Fruit fly (Drosophila melanogaster) whole organism, embryonic: ENCODE results near the gene Vdup1.
A peak's percentile ranks its signal among the peaks of the same experiment; 100 is the strongest.

Experiments
- Abd-B ChIP-seq: fragments of 200-800 bp; sonication (Bioruptor generic); optimal IDR thresholded peaks from 2 replicates; lab custom pipeline; 2018; ENCODE audit warnings: missing biosample characterization, mild to moderate bottlenecking, missing genetic modification characterization, moderate library complexity
- Atf3 ChIP-seq: fragments of 200-800 bp; sonication (Bioruptor generic); optimal IDR thresholded peaks from 3 replicates; lab custom pipeline; 2016; ENCODE audit warnings: missing biosample characterization, missing genetic modification characterization
- Awh ChIP-seq: fragments of 200-800 bp; sonication (Bioruptor generic); IDR thresholded peaks from 2 replicates; pipeline ENCODE4, ENCODE4 v1.3.6; 2022; ENCODE audit warnings: missing biosample characterization, missing genetic modification characterization
- CG10654 ChIP-seq: fragments of 200-800 bp; sonication (Bioruptor generic); optimal IDR thresholded peaks from 2 replicates; lab custom pipeline; 2016; ENCODE audit warnings: missing biosample characterization, missing genetic modification characterization
- CG10959 ChIP-seq: fragments of 200-800 bp; sonication (Bioruptor generic); IDR thresholded peaks from 2 replicates; pipeline ENCODE4 v1.3.6; 2022; ENCODE audit warnings: missing biosample characterization, missing genetic modification characterization
- CG11695 ChIP-seq: fragments of 200-800 bp; sonication (Bioruptor generic); IDR thresholded peaks from 3 replicates; pipeline ENCODE4 v1.3.6; 2022; ENCODE audit warnings: missing biosample characterization, missing genetic modification characterization
- CG1233 ChIP-seq: fragments of 200-800 bp; sonication (Bioruptor generic); optimal IDR thresholded peaks from 4 replicates; lab custom pipeline; 2018; ENCODE audit warnings: missing biosample characterization, mild to moderate bottlenecking, missing genetic modification characterization
- CG12769 ChIP-seq: fragments of 200-800 bp; sonication (Bioruptor generic); optimal IDR thresholded peaks from 2 replicates; lab custom pipeline; 2019; ENCODE audit warnings: missing biosample characterization, mild to moderate bottlenecking, missing genetic modification characterization, moderate library complexity
- CG13296 ChIP-seq: fragments of 200-800 bp; sonication (Bioruptor generic); optimal IDR thresholded peaks from 3 replicates; lab custom pipeline; 2018; ENCODE audit warnings: missing biosample characterization, mild to moderate bottlenecking, missing genetic modification characterization
- CG1529 ChIP-seq: fragments of 200-800 bp; sonication (Bioruptor generic); optimal IDR thresholded peaks from 3 replicates; lab custom pipeline; 2018; ENCODE audit warnings: missing biosample characterization, missing genetic modification characterization
- CG16863 ChIP-seq: fragments of 200-800 bp; sonication (Bioruptor generic); optimal IDR thresholded peaks from 3 replicates; lab custom pipeline; 2016; ENCODE audit warnings: missing biosample characterization, missing genetic modification characterization
- CG2129 ChIP-seq: fragments of 200-800 bp; sonication (Bioruptor generic); IDR thresholded peaks from 2 replicates; pipeline ENCODE4 v1.3.6; 2022; ENCODE audit warnings: missing biosample characterization, missing genetic modification characterization; ENCODE audit not compliant: partially characterized antibody
- CG31441 ChIP-seq: fragments of 200-800 bp; sonication (Bioruptor generic); IDR thresholded peaks from 2 replicates; pipeline ENCODE4 v1.3.6; 2022; ENCODE audit warnings: missing biosample characterization, missing genetic modification characterization
- CG3407 ChIP-seq: fragments of 200-800 bp; sonication (Bioruptor generic); optimal IDR thresholded peaks from 2 replicates; lab custom pipeline; 2018; ENCODE audit warnings: missing biosample characterization, mild to moderate bottlenecking, missing genetic modification characterization
- CG34422 ChIP-seq: fragments of 200-800 bp; sonication (Bioruptor generic); IDR thresholded peaks from 3 replicates; pipeline ENCODE4 v1.3.6; 2022; ENCODE audit warnings: missing biosample characterization, missing genetic modification characterization
- CG5180 ChIP-seq: fragments of 200-800 bp; sonication (Bioruptor generic); optimal IDR thresholded peaks from 3 replicates; lab custom pipeline; 2017; ENCODE audit warnings: missing biosample characterization, missing genetic modification characterization, mild to moderate bottlenecking, moderate library complexity, missing genetic modification reagents
- CG8388 ChIP-seq: fragments of 200-800 bp; sonication (Bioruptor generic); optimal IDR thresholded peaks from 2 replicates; lab custom pipeline; 2019; ENCODE audit warnings: missing biosample characterization, mild to moderate bottlenecking, missing genetic modification characterization, moderate library complexity
- CG9437 ChIP-seq: fragments of 200-800 bp; sonication (Bioruptor generic); optimal IDR thresholded peaks from 2 replicates; lab custom pipeline; 2018; ENCODE audit warnings: missing biosample characterization, mild to moderate bottlenecking, missing genetic modification characterization
- CoRest ChIP-seq: fragments of 200-800 bp; sonication (Bioruptor generic); optimal IDR thresholded peaks from 3 replicates; lab custom pipeline; 2018; ENCODE audit warnings: missing biosample characterization, mild to moderate bottlenecking, missing genetic modification characterization, moderate library complexity
- Drgx ChIP-seq: fragments of 200-800 bp; sonication (Bioruptor generic); IDR thresholded peaks from 2 replicates; pipeline ENCODE4 v1.3.6; 2022; ENCODE audit warnings: missing biosample characterization, missing genetic modification characterization
- HHEX ChIP-seq: fragments of 200-800 bp; sonication (Bioruptor generic); optimal IDR thresholded peaks from 3 replicates; lab custom pipeline; 2017; ENCODE audit warnings: missing biosample characterization, mild to moderate bottlenecking, missing genetic modification characterization, missing genetic modification reagents
- Hr3 ChIP-seq: fragments of 200-800 bp; sonication (Bioruptor generic); optimal IDR thresholded peaks from 3 replicates; lab custom pipeline; 2016; ENCODE audit warnings: missing biosample characterization, missing genetic modification characterization
- Kr ChIP-seq: fragments of 200-800 bp; sonication (Bioruptor generic); optimal IDR thresholded peaks from 2 replicates; lab custom pipeline; 2017; ENCODE audit warnings: missing biosample characterization, mild to moderate bottlenecking, missing genetic modification characterization
- Med ChIP-seq: fragments of 200-800 bp; sonication (Bioruptor generic); peaks from one replicate; lab custom pipeline; 2016; ENCODE audit warnings: missing biosample characterization, missing genetic modification characterization, mild to moderate bottlenecking, inconsistent platforms, moderate library complexity
- Myb ChIP-seq: fragments of 200-800 bp; sonication (Bioruptor generic); optimal IDR thresholded peaks from 2 replicates; lab custom pipeline; 2016; ENCODE audit warnings: missing biosample characterization, missing genetic modification characterization
- Nf-YC ChIP-seq: fragments of 200-800 bp; optimal IDR thresholded peaks from 3 replicates; lab custom pipeline; 2019; ENCODE audit warnings: missing biosample characterization, mild to moderate bottlenecking, missing genetic modification characterization, moderate library complexity
- Pdp1 ChIP-seq, 2 experiments: fragments of 200-800 bp; sonication (Bioruptor generic); optimal IDR thresholded peaks; 3 replicates each; lab custom pipeline; 2016; ENCODE audit warnings: missing biosample characterization in 2 of 2, missing genetic modification characterization in 2 of 2, mild to moderate bottlenecking in 1 of 2, moderate library complexity in 1 of 2
- Ptx1 ChIP-seq: fragments of 200-800 bp; sonication (Bioruptor generic); IDR thresholded peaks from 2 replicates; pipeline ENCODE4 v1.3.6; 2022; ENCODE audit warnings: missing biosample characterization, missing genetic modification characterization
- Six4 ChIP-seq: fragments of 200-800 bp; sonication (Bioruptor generic); optimal IDR thresholded peaks from 2 replicates; lab custom pipeline; 2016; ENCODE audit warnings: missing biosample characterization, missing genetic modification characterization
- Tbp ChIP-seq: fragments of >200 bp; optimal IDR thresholded peaks from 2 replicates; lab custom pipeline; 2018; ENCODE audit warnings: missing biosample characterization, missing genetic modification characterization
- Vsx1 ChIP-seq: fragments of 200-800 bp; sonication (Bioruptor generic); optimal IDR thresholded peaks from 2 replicates; lab custom pipeline; 2017; ENCODE audit warnings: missing biosample characterization, mild to moderate bottlenecking, missing genetic modification characterization, missing genetic modification reagents
- ab ChIP-seq: fragments of 200-800 bp; sonication (Bioruptor generic); optimal IDR thresholded peaks from 2 replicates; lab custom pipeline; 2016; ENCODE audit warnings: missing biosample characterization, missing genetic modification characterization
- cas ChIP-seq: fragments of 200-800 bp; sonication (Bioruptor generic); IDR thresholded peaks from 2 replicates; pipeline ENCODE4 v1.3.6; 2022; ENCODE audit warnings: missing biosample characterization, missing genetic modification characterization
- caup ChIP-seq: fragments of 200-800 bp; sonication (Bioruptor generic); optimal IDR thresholded peaks from 3 replicates; lab custom pipeline; 2017; ENCODE audit warnings: missing biosample characterization, mild to moderate bottlenecking, missing genetic modification characterization, moderate library complexity; ENCODE audit not compliant: severe bottlenecking
- dmrt99B ChIP-seq: fragments of 200-800 bp; sonication (Bioruptor generic); optimal IDR thresholded peaks from 2 replicates; lab custom pipeline; 2018; ENCODE audit warnings: missing biosample characterization, mild to moderate bottlenecking, missing genetic modification characterization, moderate library complexity
- en ChIP-seq: fragments of 200-800 bp; sonication (Bioruptor generic); optimal IDR thresholded peaks from 2 replicates; lab custom pipeline; 2016; ENCODE audit warnings: missing biosample characterization, missing genetic modification characterization
- fd64A ChIP-seq: fragments of 200-800 bp; sonication (Bioruptor generic); optimal IDR thresholded peaks from 3 replicates; lab custom pipeline; 2018; ENCODE audit warnings: missing biosample characterization, mild to moderate bottlenecking, missing genetic modification characterization
- fd96Cb ChIP-seq: fragments of 200-800 bp; sonication (Bioruptor generic); optimal IDR thresholded peaks from 2 replicates; lab custom pipeline; 2018; ENCODE audit warnings: missing biosample characterization, mild to moderate bottlenecking, missing genetic modification characterization, moderate library complexity
- ftz-f1 ChIP-seq: fragments of 200-800 bp; sonication (Bioruptor generic); optimal IDR thresholded peaks from 2 replicates; lab custom pipeline; 2016; ENCODE audit warnings: missing biosample characterization, missing genetic modification characterization
- ham ChIP-seq: fragments of 200-800 bp; sonication (Bioruptor generic); IDR thresholded peaks from 2 replicates; pipeline ENCODE4 v1.3.6; 2022; ENCODE audit warnings: missing biosample characterization, missing genetic modification characterization
- hkb ChIP-seq, 2 experiments: fragments of 200-800 bp in 1 of 2; fragments of >200 bp in 1 of 2; sonication (Bioruptor generic) in 1 of 2; IDR thresholded peaks in 1 of 2; optimal IDR thresholded peaks in 1 of 2; 2 replicates each; pipeline versions ENCODE4 v1.3.6 to Lab custom; 2017 to 2022; ENCODE audit warnings: missing biosample characterization in 1 of 2, missing genetic modification characterization in 1 of 2
- inv ChIP-seq: fragments of 200-800 bp; sonication (Bioruptor generic); IDR thresholded peaks from 2 replicates; pipeline ENCODE4 v1.3.6; 2022; ENCODE audit warnings: missing biosample characterization, missing genetic modification characterization; ENCODE audit not compliant: partially characterized antibody
- kay ChIP-seq: fragments of 200-800 bp; sonication (Bioruptor generic); optimal IDR thresholded peaks from 2 replicates; lab custom pipeline; 2016; ENCODE audit warnings: missing biosample characterization, missing genetic modification characterization
- pita ChIP-seq: fragments of 200-800 bp; sonication (Bioruptor generic); optimal IDR thresholded peaks from 2 replicates; lab custom pipeline; 2017; ENCODE audit warnings: missing biosample characterization, mild to moderate bottlenecking, missing genetic modification characterization
- psq ChIP-seq: fragments of 200-800 bp; sonication (Bioruptor generic); optimal IDR thresholded peaks from 2 replicates; lab custom pipeline; 2017; ENCODE audit warnings: missing biosample characterization, missing genetic modification characterization
- schlank ChIP-seq: fragments of 200-800 bp; sonication (Bioruptor generic); optimal IDR thresholded peaks from 2 replicates; lab custom pipeline; 2018; ENCODE audit warnings: missing biosample characterization, mild to moderate bottlenecking, missing genetic modification characterization
- sd ChIP-seq: fragments of 200-800 bp; sonication (Bioruptor generic); optimal IDR thresholded peaks from 3 replicates; lab custom pipeline; 2018; ENCODE audit warnings: missing biosample characterization, mild to moderate bottlenecking, missing genetic modification characterization, moderate library complexity
- vfl ChIP-seq: fragments of 200-800 bp; sonication (Bioruptor generic); optimal IDR thresholded peaks from 2 replicates; lab custom pipeline; 2016; ENCODE audit warnings: missing biosample characterization, missing genetic modification characterization
- vnd ChIP-seq: fragments of 200-800 bp; sonication (Bioruptor generic); IDR thresholded peaks from 3 replicates; pipeline ENCODE4 v1.3.6; 2022; ENCODE audit warnings: missing biosample characterization, missing genetic modification characterization; ENCODE audit not compliant: partially characterized antibody
- zf30C ChIP-seq: fragments of 200-800 bp; sonication (Bioruptor generic); optimal IDR thresholded peaks from 3 replicates; lab custom pipeline; 2018; ENCODE audit warnings: missing biosample characterization, mild to moderate bottlenecking, missing genetic modification characterization

Gene Vdup1

DNA sequence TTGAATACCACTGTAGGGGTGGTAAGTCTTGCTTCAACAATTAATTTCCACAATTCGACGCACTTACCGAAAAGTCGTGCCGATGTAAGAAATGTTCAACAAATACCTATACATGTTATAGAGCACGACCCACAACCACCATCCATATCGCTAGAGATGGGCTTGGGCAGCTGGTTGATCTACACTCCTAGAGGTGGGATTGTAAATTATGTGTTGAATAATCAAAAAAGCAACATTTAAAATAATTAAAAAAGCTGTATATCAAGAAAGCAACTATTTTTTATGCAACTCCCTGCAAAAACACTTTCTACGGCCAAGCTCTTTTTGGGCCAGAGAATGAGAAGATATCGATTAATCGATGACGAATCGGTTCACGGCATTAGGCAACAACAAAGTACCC, 5.5 kb upstream of the Vdup1 start, which contains the start of the genes CG34140, Mkp and Mtch (continued):
- TF ChIP-seq CG2129 (GFP tag; lab: Robert Waterston, UW) (peak; percentile 97), CG1529 (GFP tag; lab: Kevin White, UChicago) (no peak), Hr3 (GFP tag; lab: Kevin White, UChicago) (peak; percentile 85), en (peak; percentile 69), kay (GFP tag; lab: Kevin White, UChicago) (peak; percentile 90), Kr (GFP tag; lab: Kevin White, UChicago) (no peak), CG13296 (GFP tag; lab: Kevin White, UChicago) (no peak), CG31441 (GFP tag; lab: Robert Waterston, UW) (no peak), fd96Cb (tag; lab: Kevin White, UChicago) (peak; percentile 69), hkb (optimal IDR thresholded peaks at IDR 0.05; lab: Kevin White, UChicago) (peak; percentile 88), hkb (GFP tag; IDR thresholded peaks at IDR 0.05; lab: Robert Waterston, UW) (peak; percentile 85), Pdp1 (GFP tag; optimal IDR thresholded peaks at IDR 0.05; lab: Kevin White, UChicago) (peak; percentile 90 to 99), psq (GFP tag; lab: Kevin White, UChicago) (peak; percentile 55), CG5180 (GFP tag; lab: Kevin White, UChicago) (no peak), CG3407 (GFP tag; lab: Kevin White, UChicago) (no peak), CG34422 (GFP tag; lab: Robert Waterston, UW) (peak; percentile 89), caup (no peak), CG12769 (tag; lab: Kevin White, UChicago) (no peak), sd (tag; lab: Kevin White, UChicago) (no peak), ab (GFP tag; lab: Kevin White, UChicago) (peak; percentile 69), CG11695 (GFP tag; lab: Robert Waterston, UW) (peak; percentile 80), cas (GFP tag; lab: Robert Waterston, UW) (peak; percentile 77), pita (GFP tag; lab: Kevin White, UChicago) (no peak), Abd-B (GFP tag; lab: Kevin White, UChicago) (peak; percentile 84), Atf3 (peak; percentile 85), fd64A (GFP tag; lab: Kevin White, UChicago) (no peak), Ptx1 (peak; percentile 84), Tbp (GFP tag; lab: Kevin White, UChicago) (no peak), schlank (tag; lab: Kevin White, UChicago) (no peak), CG1233 (peak; percentile 74), ftz-f1 (GFP tag; lab: Kevin White, UChicago) (peak; percentile 49), zf30C (no peak), Myb (GFP tag; lab: Kevin White, UChicago) (peak; percentile 72), vnd (GFP tag; lab: Robert Waterston, UW) (peak; percentile 94), Drgx (GFP tag; lab: Robert Waterston, UW) (peak; percentile 36; the same call in 1 of the 2 replicates), CG8388 (GFP tag; lab: Kevin White, UChicago) (peak; percentile 77), Med (peak; percentile 99), Six4 (peak; percentile 69), CG10654 (GFP tag; lab: Kevin White, UChicago) (peak; percentile 84), CoRest (tag; lab: Kevin White, UChicago) (no peak), ham (GFP tag; lab: Robert Waterston, UW) (no peak), CG10959 (GFP tag; lab: Robert Waterston, UW) (peak; percentile 61; the same call in 1 of the 2 replicates), inv (peak; percentile 91), Vsx1 (no peak), CG9437 (peak; percentile 63), Awh (GFP tag; lab: Robert Waterston, UW) (peak; percentile 72), vfl (GFP tag; lab: Kevin White, UChicago) (peak; percentile 92), dmrt99B (tag; lab: Kevin White, UChicago) (no peak), CG16863 (GFP tag; lab: Kevin White, UChicago) (peak; percentile 85), Nf-YC (no peak), HHEX (GFP tag; lab: Kevin White, UChicago) (peak; percentile 56)
